Worm (Caenorhabditis elegans): ENCODE data around the gene ZK930.4.

The ZK930.4 gene

DNA sequence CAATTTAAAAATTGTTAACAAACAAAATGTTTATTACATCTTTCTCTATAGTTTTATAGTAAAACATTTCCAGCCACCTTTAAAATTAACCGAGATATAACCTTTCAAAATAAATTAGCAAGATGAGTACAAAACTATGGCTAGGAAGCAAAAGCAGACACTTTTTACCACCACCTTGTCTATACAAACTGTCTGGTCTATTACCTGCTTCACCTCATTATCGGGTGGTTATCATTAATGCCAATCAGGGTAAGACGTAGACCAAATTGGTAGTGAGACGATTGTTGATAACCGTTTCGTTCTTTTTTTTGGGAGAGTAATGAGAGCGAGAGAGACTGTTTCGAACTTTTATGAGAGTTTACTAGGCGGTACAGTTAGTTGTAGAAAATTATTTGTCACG lies 30.1 kb downstream of the ZK930.4 start:
- no peak for TF ChIP-seq bed-3 (GFP tag; optimal IDR thresholded peaks at IDR 0.05)
- no peak for TF ChIP-seq elt-1 (tag; optimal IDR thresholded peaks at IDR 0.05; ENCODE audit: borderline replicate concordance, insufficient read depth)
- TF ChIP-seq tbx-8 (GFP tag; optimal IDR thresholded peaks at IDR 0.05): no peak
- no peak for TF ChIP-seq drap-1 (GFP tag; optimal IDR thresholded peaks at IDR 0.05)

- TF ChIP-seq drap-1 (GFP tag; optimal IDR thresholded peaks at IDR 0.05): no peak
- no peak for TF ChIP-seq nhr-76 (tag; optimal IDR thresholded peaks at IDR 0.05)
- TF ChIP-seq nhr-28 (tag; optimal IDR thresholded peaks at IDR 0.05): no peak
- TF ChIP-seq blmp-1 (tag; optimal IDR thresholded peaks at IDR 0.05): no peak
These were observed 42.1 kb downstream of the ZK930.4 start, which contains the start of gene W03C9.8 for ce11 chrII:11948459-11948858. W03C9.8 (plus strand) TSS chrII:11948759.

DNA sequence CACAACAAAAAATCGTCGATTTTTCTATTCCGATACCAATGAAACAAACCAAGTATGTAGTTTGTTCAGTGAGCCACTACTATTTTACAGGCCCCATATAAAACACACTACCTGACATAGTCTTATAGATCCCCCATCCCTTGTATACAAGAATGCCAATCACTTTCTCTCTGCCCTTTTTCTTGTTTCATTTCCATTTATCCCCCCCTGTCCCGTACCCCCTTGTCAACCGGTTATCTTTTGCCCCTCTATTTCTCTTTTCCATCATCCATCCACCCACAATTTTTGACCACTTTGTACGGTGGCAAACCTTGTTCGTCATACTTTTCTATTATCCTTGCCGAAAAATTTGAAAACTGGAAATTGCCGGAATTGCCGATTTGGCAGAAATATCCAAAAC lies 46.6 kb downstream of the ZK930.4 start:
- TF ChIP-seq nhr-12 (tag; optimal IDR thresholded peaks at IDR 0.05) (no peak), ham-2 (GFP tag; optimal IDR thresholded peaks at IDR 0.05) (no peak)

- TF ChIP-seq unc-120 (tag; optimal IDR thresholded peaks at IDR 0.05; ENCODE audit: poor library complexity, severe bottlenecking) (no peak), zip-8 (tag; optimal IDR thresholded peaks at IDR 0.05) (peak; percentile 80), ztf-11 (tag; optimal IDR thresholded peaks at IDR 0.05) (no peak), M03D4.4 (tag; optimal IDR thresholded peaks at IDR 0.05) (no peak), elt-1 (tag; optimal IDR thresholded peaks at IDR 0.05; ENCODE audit: borderline replicate concordance, insufficient read depth) (no peak), nhr-2 (tag; optimal IDR thresholded peaks at IDR 0.05) (no peak), blmp-1 (tag; optimal IDR thresholded peaks at IDR 0.05) (no peak), lin-13 (tag; optimal IDR thresholded peaks at IDR 0.05) (no peak)
These were observed 47.9 kb downstream of the ZK930.4 start, which contains the start of gene W03C9.6 for ce11 chrII:11954208-11954607. W03C9.6 (plus strand) TSS chrII:11954508.

ce11 chrII:11954811-11955210 lies 48.5 kb downstream of the ZK930.4 start:
- TF ChIP-seq snpc-4 (tag; optimal IDR thresholded peaks at IDR 0.05) (no peak), unc-39 (tag; optimal IDR thresholded peaks at IDR 0.05) (no peak), cnd-1 (tag; optimal IDR thresholded peaks at IDR 0.05) (no peak), blmp-1 (tag; optimal IDR thresholded peaks at IDR 0.05) (no peak), lin-32 (GFP tag; optimal IDR thresholded peaks at IDR 0.05) (no peak), nhr-76 (tag; optimal IDR thresholded peaks at IDR 0.05) (no peak), ztf-11 (tag; optimal IDR thresholded peaks at IDR 0.05) (no peak), bed-3 (GFP tag; optimal IDR thresholded peaks at IDR 0.05) (no peak), nhr-12 (tag; optimal IDR thresholded peaks at IDR 0.05) (no peak), sem-2 (GFP tag; optimal IDR thresholded peaks at IDR 0.05) (no peak), ham-2 (GFP tag; optimal IDR thresholded peaks at IDR 0.05) (no peak), M03D4.4 (tag; optimal IDR thresholded peaks at IDR 0.05) (no peak), flh-1 (GFP tag; optimal IDR thresholded peaks at IDR 0.05) (no peak), zip-8 (tag; optimal IDR thresholded peaks at IDR 0.05) (no peak), ces-1 (GFP tag; optimal IDR thresholded peaks at IDR 0.05) (no peak), hlh-1 (tag; optimal IDR thresholded peaks at IDR 0.05) (no peak), elt-1 (tag; optimal IDR thresholded peaks at IDR 0.05; ENCODE audit: borderline replicate concordance, insufficient read depth) (no peak), ceh-83 (GFP tag; optimal IDR thresholded peaks at IDR 0.05) (no peak), unc-120 (tag; optimal IDR thresholded peaks at IDR 0.05; ENCODE audit: poor library complexity, severe bottlenecking) (no peak), nhr-2 (tag; optimal IDR thresholded peaks at IDR 0.05) (no peak)

Measured in whole organism, mixed stage, embryonic.